Fruit fly (Drosophila melanogaster) whole organism, prepupa: ENCODE measurements around the gene eIF3h.

ENCODE experiments used
- Blimp-1 ChIP-seq: fragments of 200-800 bp; sonication (Bioruptor generic); optimal IDR thresholded peaks from 3 replicates; lab custom pipeline; 2017; ENCODE audit warnings: missing biosample characterization, missing genetic modification characterization, mild to moderate bottlenecking, moderate library complexity, missing genetic modification reagents
- CG10631 ChIP-seq: fragments of 200-800 bp; sonication (Bioruptor generic); optimal IDR thresholded peaks from 2 replicates; lab custom pipeline; 2016; ENCODE audit warnings: missing biosample characterization, missing genetic modification characterization
- CG10669 ChIP-seq: fragments of 200-800 bp; sonication (Bioruptor generic); optimal IDR thresholded peaks from 3 replicates; lab custom pipeline; 2018; ENCODE audit warnings: missing biosample characterization, mild to moderate bottlenecking, missing genetic modification characterization, moderate library complexity
- CG11762 ChIP-seq: fragments of 200-800 bp; sonication (Bioruptor generic); optimal IDR thresholded peaks from 3 replicates; lab custom pipeline; 2016; ENCODE audit warnings: missing biosample characterization, missing genetic modification characterization; ENCODE audit not compliant: insufficient read depth
- CG11902 ChIP-seq: fragments of 200-800 bp; sonication (Bioruptor generic); optimal IDR thresholded peaks from 3 replicates; lab custom pipeline; 2016; ENCODE audit warnings: missing biosample characterization, missing genetic modification characterization
- CG3032 ChIP-seq: fragments of 200-800 bp; optimal IDR thresholded peaks from 2 replicates; lab custom pipeline; 2019; ENCODE audit warnings: missing biosample characterization, mild to moderate bottlenecking, missing genetic modification characterization, moderate library complexity
- CG31627 ChIP-seq: fragments of 200-800 bp; sonication (Bioruptor generic); optimal IDR thresholded peaks from 3 replicates; lab custom pipeline; 2016; ENCODE audit warnings: missing biosample characterization, missing genetic modification characterization
- CG34406 ChIP-seq: fragments of 200-800 bp; sonication (Bioruptor generic); optimal IDR thresholded peaks from 3 replicates; lab custom pipeline; 2016; ENCODE audit warnings: missing biosample characterization, missing genetic modification characterization
- CG6163 ChIP-seq: fragments of 200-800 bp; sonication (Bioruptor generic); IDR thresholded peaks from 3 replicates; pipeline ENCODE4 v1.3.6; 2022; ENCODE audit warnings: missing biosample characterization, missing genetic modification characterization
- CG6276 ChIP-seq: fragments of 200-800 bp; sonication (Bioruptor generic); optimal IDR thresholded peaks from 2 replicates; lab custom pipeline; 2017; ENCODE audit warnings: missing biosample characterization, mild to moderate bottlenecking, missing genetic modification characterization
- CG6792 ChIP-seq: fragments of 200-800 bp; sonication (Bioruptor generic); optimal IDR thresholded peaks from 3 replicates; lab custom pipeline; 2016; ENCODE audit warnings: missing biosample characterization, missing genetic modification characterization
- CG6808 ChIP-seq: fragments of 200-800 bp; sonication (Bioruptor generic); optimal IDR thresholded peaks from 3 replicates; lab custom pipeline; 2017; ENCODE audit warnings: missing biosample characterization, missing genetic modification characterization, mild to moderate bottlenecking, moderate library complexity, missing genetic modification reagents
- CG7368 ChIP-seq: fragments of 200-800 bp; sonication (Bioruptor generic); optimal IDR thresholded peaks from 3 replicates; lab custom pipeline; 2016; ENCODE audit warnings: missing biosample characterization, missing genetic modification characterization
- CG8319 ChIP-seq: fragments of 200-800 bp; sonication (Bioruptor generic); optimal IDR thresholded peaks from 3 replicates; lab custom pipeline; 2016; ENCODE audit warnings: missing biosample characterization, missing genetic modification characterization
- CG8632 ChIP-seq: fragments of 200-800 bp; sonication (Bioruptor generic); optimal IDR thresholded peaks from 3 replicates; lab custom pipeline; 2016; ENCODE audit warnings: missing biosample characterization, missing genetic modification characterization
- Eip78C ChIP-seq: fragments of 200-800 bp; sonication (Bioruptor generic); peaks from one replicate; lab custom pipeline; 2016; ENCODE audit warnings: missing biosample characterization, missing genetic modification characterization
- Eip93F ChIP-seq: fragments of 200-800 bp; sonication (Bioruptor generic); optimal IDR thresholded peaks from 2 replicates; lab custom pipeline; 2016; ENCODE audit warnings: missing biosample characterization, mild to moderate bottlenecking, missing genetic modification characterization
- Ets21C ChIP-seq: fragments of 200-800 bp; sonication (Bioruptor generic); optimal IDR thresholded peaks from 3 replicates; lab custom pipeline; 2016; ENCODE audit warnings: missing biosample characterization, missing genetic modification characterization
- Ets96B ChIP-seq: fragments of 200-800 bp; optimal IDR thresholded peaks from 2 replicates; lab custom pipeline; 2019; ENCODE audit warnings: missing biosample characterization, mild to moderate bottlenecking, missing genetic modification characterization, moderate library complexity
- Gug ChIP-seq: fragments of 200-800 bp; sonication (Bioruptor generic); IDR thresholded peaks from 2 replicates; pipeline ENCODE4 v1.3.6; 2022; ENCODE audit warnings: missing biosample characterization, missing genetic modification characterization
- Hr39 ChIP-seq: fragments of 200-800 bp; sonication (Bioruptor generic); optimal IDR thresholded peaks from 2 replicates; lab custom pipeline; 2016; ENCODE audit warnings: missing biosample characterization, missing genetic modification characterization
- Hr4 ChIP-seq: fragments of 200-800 bp; sonication (Bioruptor generic); optimal IDR thresholded peaks from 3 replicates; lab custom pipeline; 2016; ENCODE audit warnings: missing biosample characterization, missing genetic modification characterization
- Lpt ChIP-seq: fragments of 200-800 bp; sonication (Bioruptor generic); optimal IDR thresholded peaks from 3 replicates; lab custom pipeline; 2016; ENCODE audit warnings: missing biosample characterization, missing genetic modification characterization
- Met ChIP-seq: fragments of 200-800 bp; sonication (Bioruptor generic); optimal IDR thresholded peaks from 3 replicates; lab custom pipeline; 2016; ENCODE audit warnings: missing biosample characterization, missing genetic modification characterization
- OdsH ChIP-seq: fragments of 200-800 bp; sonication (Bioruptor generic); optimal IDR thresholded peaks from 3 replicates; lab custom pipeline; 2016; ENCODE audit warnings: missing biosample characterization, missing genetic modification characterization
- Smox ChIP-seq: fragments of 200-800 bp; sonication (Bioruptor generic); optimal IDR thresholded peaks from 3 replicates; lab custom pipeline; 2016; ENCODE audit warnings: missing biosample characterization, missing genetic modification characterization
- Sox102F ChIP-seq: fragments of 200-800 bp; sonication (Bioruptor generic); optimal IDR thresholded peaks from 2 replicates; lab custom pipeline; 2016; ENCODE audit warnings: missing biosample characterization, mild to moderate bottlenecking, missing genetic modification characterization
- Sox14 ChIP-seq: fragments of 200-800 bp; sonication (Bioruptor generic); optimal IDR thresholded peaks from 3 replicates; lab custom pipeline; 2016; ENCODE audit warnings: missing biosample characterization, missing genetic modification characterization
- Sox15 ChIP-seq: fragments of 200-800 bp; sonication (Bioruptor generic); optimal IDR thresholded peaks from 3 replicates; lab custom pipeline; 2016; ENCODE audit warnings: missing biosample characterization, missing genetic modification characterization
- achi ChIP-seq: fragments of 200-800 bp; sonication (Bioruptor generic); optimal IDR thresholded peaks from 3 replicates; lab custom pipeline; 2016; ENCODE audit warnings: missing biosample characterization, missing genetic modification characterization
- acj6 ChIP-seq: fragments of 200-800 bp; sonication (Bioruptor generic); optimal IDR thresholded peaks from 3 replicates; lab custom pipeline; 2016; ENCODE audit warnings: missing biosample characterization, missing genetic modification characterization
- dac ChIP-seq: fragments of 200-800 bp; sonication (Bioruptor generic); optimal IDR thresholded peaks from 2 replicates; lab custom pipeline; 2017; ENCODE audit warnings: missing biosample characterization, mild to moderate bottlenecking, missing genetic modification characterization
- dsx ChIP-seq: fragments of 200-800 bp; optimal IDR thresholded peaks from 3 replicates; lab custom pipeline; 2019; ENCODE audit warnings: missing biosample characterization, mild to moderate bottlenecking, missing genetic modification characterization, moderate library complexity; ENCODE audit not compliant: poor library complexity, severe bottlenecking
- eg ChIP-seq: fragments of 200-800 bp; sonication (Bioruptor generic); IDR thresholded peaks from 3 replicates; pipeline ENCODE4 v1.3.6; 2022; ENCODE audit warnings: missing biosample characterization, missing genetic modification characterization
- esn ChIP-seq: fragments of 200-800 bp; sonication (Bioruptor generic); optimal IDR thresholded peaks from 2 replicates; lab custom pipeline; 2016; ENCODE audit warnings: missing biosample characterization, mild to moderate bottlenecking, missing genetic modification characterization, moderate library complexity
- fd59A ChIP-seq: fragments of 200-800 bp; sonication (Bioruptor generic); optimal IDR thresholded peaks from 2 replicates; lab custom pipeline; 2017; ENCODE audit warnings: missing biosample characterization, mild to moderate bottlenecking, missing genetic modification characterization, missing genetic modification reagents
- fd85E ChIP-seq: fragments of 200-800 bp; sonication (Bioruptor generic); optimal IDR thresholded peaks from 3 replicates; lab custom pipeline; 2016; ENCODE audit warnings: missing biosample characterization, missing genetic modification characterization
- fkh ChIP-seq: fragments of 200-800 bp; sonication (Bioruptor generic); optimal IDR thresholded peaks from 3 replicates; lab custom pipeline; 2017; ENCODE audit warnings: missing biosample characterization, mild to moderate bottlenecking, missing genetic modification characterization, moderate library complexity
- lz ChIP-seq: fragments of 200-800 bp; sonication (Bioruptor generic); optimal IDR thresholded peaks from 3 replicates; lab custom pipeline; 2016; ENCODE audit warnings: missing biosample characterization, missing genetic modification characterization
- net ChIP-seq: fragments of 200-800 bp; sonication (Bioruptor generic); optimal IDR thresholded peaks from 3 replicates; lab custom pipeline; 2016; ENCODE audit warnings: missing biosample characterization, missing genetic modification characterization
- pdm3 ChIP-seq: fragments of 200-800 bp; sonication (Bioruptor generic); optimal IDR thresholded peaks from 3 replicates; lab custom pipeline; 2016; ENCODE audit warnings: missing biosample characterization, missing genetic modification characterization
- spab ChIP-seq: fragments of 200-800 bp; sonication (Bioruptor generic); optimal IDR thresholded peaks from 2 replicates; lab custom pipeline; 2017; ENCODE audit warnings: missing biosample characterization, mild to moderate bottlenecking, missing genetic modification characterization, missing genetic modification reagents
- ss ChIP-seq, 2 experiments: fragments of 200-800 bp; sonication (Bioruptor generic); optimal IDR thresholded peaks; 2 replicates in 1 of 2; 3 replicates in 1 of 2; lab custom pipeline; 2017 to 2018; ENCODE audit warnings: mild to moderate bottlenecking in 2 of 2, missing biosample characterization in 2 of 2, missing genetic modification characterization in 2 of 2, moderate library complexity in 1 of 2
- svp ChIP-seq: fragments of 200-800 bp; sonication (Bioruptor generic); peaks from one replicate; lab custom pipeline; 2016; ENCODE audit warnings: missing biosample characterization, missing genetic modification characterization
- topi ChIP-seq: fragments of 200-800 bp; sonication (Bioruptor generic); optimal IDR thresholded peaks from 3 replicates; lab custom pipeline; 2016; ENCODE audit warnings: missing biosample characterization, missing genetic modification characterization
- vri ChIP-seq: fragments of 200-800 bp; sonication (Bioruptor generic); optimal IDR thresholded peaks from 3 replicates; lab custom pipeline; 2016; ENCODE audit warnings: missing biosample characterization, mild to moderate bottlenecking, missing genetic modification characterization

Gene eIF3h

DNA sequence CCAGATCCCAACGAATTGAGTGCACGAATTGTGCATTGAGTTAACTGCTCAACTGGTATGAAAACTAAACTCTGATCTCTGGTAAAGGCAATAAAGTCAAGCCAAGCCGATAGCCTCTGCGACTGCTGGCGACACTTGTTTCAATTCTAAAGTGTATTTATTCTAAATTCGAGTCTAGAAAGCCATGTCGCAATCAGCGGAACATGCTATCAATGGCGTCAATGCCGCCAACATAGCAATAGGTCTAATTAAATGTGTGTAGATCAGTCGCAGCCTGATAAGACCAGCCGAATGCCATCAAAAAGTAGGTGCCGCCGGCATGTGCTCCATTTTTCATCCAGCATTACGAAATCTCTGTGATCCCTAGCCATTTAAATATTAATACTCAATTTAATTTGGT is 27.3 kb downstream of the eIF3h start:
- TF ChIP-seq Sox15 (GFP tag; lab: Kevin White, UChicago) (no peak), CG8632 (GFP tag; lab: Kevin White, UChicago) (no peak), dsx (GFP tag; lab: Kevin White, UChicago) (no peak), CG7368 (no peak), eg (GFP tag; lab: Robert Waterston, UW) (no peak), Eip93F (GFP tag; lab: Kevin White, UChicago) (no peak), esn (no peak), achi (no peak), Hr4 (GFP tag; lab: Kevin White, UChicago) (no peak), CG6163 (GFP tag; lab: Robert Waterston, UW) (no peak)

dm6 chr2L:5022602-5023001 is 30.3 kb downstream of the eIF3h start:
- TF ChIP-seq CG6808 (GFP tag; lab: Kevin White, UChicago) = no peak
- no peak for TF ChIP-seq Ets96B (tag; lab: Kevin White, UChicago)
- peak; percentile 22 for TF ChIP-seq svp
- no peak for TF ChIP-seq fkh
- TF ChIP-seq CG6276 (GFP tag; lab: Kevin White, UChicago) = no peak

DNA sequence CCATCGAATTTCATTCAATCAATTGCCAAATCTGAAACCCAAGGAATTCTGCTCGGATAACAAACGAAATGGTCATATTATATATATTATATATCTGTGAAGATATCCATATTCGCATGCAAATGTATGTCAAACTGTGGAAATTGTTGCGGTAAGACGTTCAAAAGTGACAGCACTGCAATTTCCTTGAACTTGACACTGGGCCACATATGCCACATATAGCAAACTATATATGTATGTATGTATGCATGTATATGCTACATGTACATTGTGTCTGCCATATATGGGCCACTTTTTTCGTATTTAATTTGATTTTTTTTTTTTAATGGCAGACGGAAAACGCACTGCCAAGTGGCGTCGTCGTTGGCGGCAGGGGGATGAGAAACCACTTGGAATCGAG is 32.4 kb downstream of the eIF3h start:
- no peak for TF ChIP-seq vri (GFP tag; lab: Kevin White, UChicago)
- TF ChIP-seq Hr4 (GFP tag; lab: Kevin White, UChicago) = no peak
- no peak for TF ChIP-seq OdsH
- TF ChIP-seq pdm3 = no peak
- TF ChIP-seq CG7368 = no peak
- no peak for TF ChIP-seq CG6163 (GFP tag; lab: Robert Waterston, UW)
- TF ChIP-seq acj6 (GFP tag; lab: Kevin White, UChicago) = no peak

- no peak for TF ChIP-seq CG8632 (GFP tag; lab: Kevin White, UChicago)
- TF ChIP-seq dac (GFP tag; lab: Kevin White, UChicago) = no peak
- TF ChIP-seq topi (GFP tag; lab: Kevin White, UChicago) = peak; percentile 43
- no peak for TF ChIP-seq Eip78C (GFP tag; lab: Kevin White, UChicago)
- TF ChIP-seq Lpt = no peak
- no peak for TF ChIP-seq Gug (GFP tag; lab: Robert Waterston, UW)
- TF ChIP-seq Blimp-1 (GFP tag; lab: Kevin White, UChicago) = no peak
- TF ChIP-seq esn = peak; percentile 73
- peak; percentile 12; the same call in 1 of the 3 replicates for TF ChIP-seq CG6163 (GFP tag; lab: Robert Waterston, UW)
- TF ChIP-seq CG8319 (GFP tag; lab: Kevin White, UChicago) = no peak
- peak; percentile 48 for TF ChIP-seq CG3032 (tag; lab: Kevin White, UChicago)
- no peak for TF ChIP-seq fd85E (GFP tag; lab: Kevin White, UChicago)
- no peak for TF ChIP-seq spab
- no peak for TF ChIP-seq fd59A (GFP tag; lab: Kevin White, UChicago)
- TF ChIP-seq achi = peak; percentile 33
- peak; percentile 54 for TF ChIP-seq Ets21C (GFP tag; lab: Kevin White, UChicago)
- TF ChIP-seq acj6 (GFP tag; lab: Kevin White, UChicago) = peak; percentile 65
- no peak for TF ChIP-seq CG10631 (GFP tag; lab: Kevin White, UChicago)
- peak; percentile 59 for TF ChIP-seq Smox (GFP tag; lab: Kevin White, UChicago)
- TF ChIP-seq Sox14 = peak; percentile 50
- no peak for TF ChIP-seq ss (GFP tag; optimal IDR thresholded peaks at IDR 0.05; lab: Kevin White, UChicago)
- TF ChIP-seq eg (GFP tag; lab: Robert Waterston, UW) = peak; percentile 63; the same call in 2 of the 3 replicates
- TF ChIP-seq CG11762 (GFP tag; lab: Kevin White, UChicago) = no peak
- TF ChIP-seq Sox102F (GFP tag; lab: Kevin White, UChicago) = no peak
- TF ChIP-seq CG6276 (GFP tag; lab: Kevin White, UChicago) = no peak
- TF ChIP-seq CG6792 = peak; percentile 42
- peak; percentile 65 for TF ChIP-seq Hr39 (GFP tag; lab: Kevin White, UChicago)
- TF ChIP-seq CG34406 (GFP tag; lab: Kevin White, UChicago) = peak; percentile 5
- no peak for TF ChIP-seq CG7368
- TF ChIP-seq Met = no peak
- peak; percentile 65 for TF ChIP-seq lz
- no peak for TF ChIP-seq CG10669 (GFP tag; lab: Kevin White, UChicago)
- TF ChIP-seq CG11902 (GFP tag; lab: Kevin White, UChicago) = peak; percentile 1
- TF ChIP-seq net (GFP tag; lab: Kevin White, UChicago) = no peak
- TF ChIP-seq CG31627 (GFP tag; lab: Kevin White, UChicago) = peak; percentile 58
Observed at dm6 chr2L:5010784-5011260, 42.1 kb downstream of the eIF3h start, which contains the start of the genes CG31917, Tfb5 and SelT. Gene CG31917 (minus strand): TSS chr2L:5010834. Gene Tfb5 (minus strand): TSS chr2L:5010834. Gene SelT (plus strand): TSS chr2L:5010922.
